Worm (Caenorhabditis elegans) whole organism, L2 larva: ENCODE measurements around the gene Y38F1A.2.

Experiments used
- C34F6.9 ChIP-seq: fragments of 150-350 bp; optimal IDR thresholded peaks from 2 replicates; lab custom pipeline; 2014; ENCODE audit warnings: missing biosample characterization, missing genetic modification characterization
- F13H6.1 ChIP-seq: sonication (generic microtip); optimal IDR thresholded peaks from 2 replicates; lab custom pipeline; 2016; ENCODE audit warnings: missing genetic modification characterization, missing compliant biosample characterization
- R02D3.7 ChIP-seq: fragments of 150-350 bp; optimal IDR thresholded peaks from 2 replicates; lab custom pipeline; 2014; ENCODE audit warnings: missing biosample characterization, missing genetic modification characterization
- Y55F3AM.14 ChIP-seq: fragments of 200-800 bp; sonication (Bioruptor generic); optimal IDR thresholded peaks from 2 replicates; lab custom pipeline; 2018; ENCODE audit warnings: mild to moderate bottlenecking, missing genetic modification characterization, missing compliant biosample characterization
- aly-2 ChIP-seq: fragments of 150-350 bp; optimal IDR thresholded peaks from 2 replicates; lab custom pipeline; 2014; ENCODE audit warnings: missing biosample characterization, missing genetic modification characterization
- ama-1 ChIP-seq: fragments of 150-350 bp; optimal IDR thresholded peaks from 2 replicates; lab custom pipeline; 2018; ENCODE audit warnings: inconsistent platforms
- blmp-1 ChIP-seq: sonication (generic microtip); optimal IDR thresholded peaks from 2 replicates; lab custom pipeline; 2017; ENCODE audit warnings: missing genetic modification characterization, mild to moderate bottlenecking, missing compliant biosample characterization, antibody characterized with exemption, moderate library complexity; ENCODE audit not compliant: insufficient read depth
- ceh-16 ChIP-seq: fragments of 150-350 bp; optimal IDR thresholded peaks from 2 replicates; lab custom pipeline; 2014; ENCODE audit warnings: missing biosample characterization, missing genetic modification characterization
- ceh-82 ChIP-seq: fragments of 150-350 bp; optimal IDR thresholded peaks from 2 replicates; lab custom pipeline; 2014; ENCODE audit warnings: missing biosample characterization, missing genetic modification characterization
- dmd-4 ChIP-seq: sonication (generic microtip); optimal IDR thresholded peaks from 2 replicates; lab custom pipeline; 2017; ENCODE audit warnings: missing biosample characterization, missing genetic modification characterization
- egl-27 ChIP-seq: sonication (generic microtip); optimal IDR thresholded peaks from 3 replicates; lab custom pipeline; 2017; ENCODE audit warnings: missing biosample characterization, missing genetic modification reagents, missing genetic modification characterization
- elt-1 ChIP-seq: fragments of 150-350 bp; optimal IDR thresholded peaks from 2 replicates; lab custom pipeline; 2014; ENCODE audit warnings: missing biosample characterization, missing genetic modification characterization
- elt-3 ChIP-seq: sonication (generic microtip); optimal IDR thresholded peaks from 2 replicates; lab custom pipeline; 2017; ENCODE audit warnings: missing biosample characterization, missing genetic modification characterization
- fos-1 ChIP-seq: fragments of 150-350 bp; optimal IDR thresholded peaks from 2 replicates; lab custom pipeline; 2014; ENCODE audit warnings: missing biosample characterization, missing genetic modification characterization
- gmeb-1 ChIP-seq: fragments of 150-350 bp; optimal IDR thresholded peaks from 2 replicates; lab custom pipeline; 2014; ENCODE audit warnings: missing biosample characterization, missing genetic modification characterization
- lin-11 ChIP-seq: fragments of 150-350 bp; sonication (generic microtip); optimal IDR thresholded peaks from 2 replicates; lab custom pipeline; 2014; ENCODE audit warnings: missing biosample characterization, missing genetic modification characterization, inconsistent platforms, mixed read lengths
- lin-13 ChIP-seq: fragments of 150-350 bp; optimal IDR thresholded peaks from 2 replicates; lab custom pipeline; 2014; ENCODE audit warnings: missing biosample characterization, missing genetic modification reagents, missing genetic modification characterization
- lin-39 ChIP-seq: fragments of 150-350 bp; optimal IDR thresholded peaks from 2 replicates; lab custom pipeline; 2014; ENCODE audit warnings: missing biosample characterization, missing genetic modification reagents, missing genetic modification characterization
- lsy-2 ChIP-seq, 2 experiments: fragments of 150-350 bp in 1 of 2; sonication (generic microtip) in 1 of 2; optimal IDR thresholded peaks; 2 replicates each; lab custom pipeline; 2014 to 2017; ENCODE audit warnings: missing biosample characterization in 2 of 2, missing genetic modification characterization in 2 of 2
- mab-5 ChIP-seq: fragments of 150-350 bp; optimal IDR thresholded peaks from 2 replicates; lab custom pipeline; 2014; ENCODE audit warnings: missing biosample characterization, missing genetic modification characterization
- mbf-1 ChIP-seq: sonication (generic microtip); optimal IDR thresholded peaks from 2 replicates; lab custom pipeline; 2017; ENCODE audit warnings: missing biosample characterization, missing genetic modification characterization
- mdl-1 ChIP-seq, 2 experiments: fragments of 150-350 bp in 1 of 2; sonication (generic microtip) in 1 of 2; optimal IDR thresholded peaks; 2 replicates each; lab custom pipeline; 2017; ENCODE audit warnings: missing biosample characterization in 2 of 2, missing genetic modification characterization in 2 of 2
- nhr-11 ChIP-seq: fragments of 150-350 bp; optimal IDR thresholded peaks from 2 replicates; lab custom pipeline; 2014; ENCODE audit warnings: missing biosample characterization, missing genetic modification characterization
- nhr-12 ChIP-seq: fragments of 150-350 bp; optimal IDR thresholded peaks from 2 replicates; lab custom pipeline; 2014; ENCODE audit warnings: missing biosample characterization, missing genetic modification characterization
- nhr-129 ChIP-seq: fragments of 150-350 bp; optimal IDR thresholded peaks from 2 replicates; lab custom pipeline; 2014; ENCODE audit warnings: missing biosample characterization, missing genetic modification characterization
- nhr-21 ChIP-seq: fragments of 150-350 bp; optimal IDR thresholded peaks from 2 replicates; lab custom pipeline; 2014; ENCODE audit warnings: missing biosample characterization, missing genetic modification characterization
- nhr-23 ChIP-seq: fragments of 150-350 bp; optimal IDR thresholded peaks from 2 replicates; lab custom pipeline; 2014; ENCODE audit warnings: missing biosample characterization, missing genetic modification reagents, missing genetic modification characterization
- nhr-237 ChIP-seq: fragments of 150-350 bp; optimal IDR thresholded peaks from 2 replicates; lab custom pipeline; 2014; ENCODE audit warnings: missing biosample characterization, missing genetic modification characterization
- nhr-25 ChIP-seq: fragments of 150-350 bp; sonication (generic microtip); optimal IDR thresholded peaks from 3 replicates; lab custom pipeline; 2014; ENCODE audit warnings: missing biosample characterization, missing genetic modification characterization
- nhr-6 ChIP-seq: fragments of 150-350 bp; optimal IDR thresholded peaks from 2 replicates; lab custom pipeline; 2014; ENCODE audit warnings: missing biosample characterization, missing genetic modification characterization
- skn-1 ChIP-seq: sonication (generic microtip); optimal IDR thresholded peaks from 2 replicates; lab custom pipeline; 2017; ENCODE audit warnings: missing biosample characterization, missing genetic modification characterization
- sma-3 ChIP-seq: sonication (generic microtip); optimal IDR thresholded peaks from 2 replicates; lab custom pipeline; 2016; ENCODE audit warnings: missing genetic modification reagents, missing genetic modification characterization, missing compliant biosample characterization
- sma-9 ChIP-seq, 2 experiments: fragments of 150-350 bp in 1 of 2; sonication (generic microtip) in 1 of 2; optimal IDR thresholded peaks; 2 replicates each; lab custom pipeline; 2014 to 2016; ENCODE audit warnings: missing genetic modification characterization in 2 of 2, mild to moderate bottlenecking in 1 of 2, missing biosample characterization in 1 of 2, missing compliant biosample characterization in 1 of 2, missing genetic modification reagents in 1 of 2, moderate library complexity in 1 of 2
- unc-55 ChIP-seq: fragments of 150-350 bp; sonication (generic microtip); optimal IDR thresholded peaks from 3 replicates; lab custom pipeline; 2014; ENCODE audit warnings: missing biosample characterization, missing genetic modification reagents, missing genetic modification characterization
- unc-62 ChIP-seq: fragments of 150-350 bp; optimal IDR thresholded peaks from 2 replicates; lab custom pipeline; 2014; ENCODE audit warnings: missing biosample characterization, missing genetic modification reagents, missing genetic modification characterization
- ztf-11 ChIP-seq: sonication (generic microtip); optimal IDR thresholded peaks from 2 replicates; lab custom pipeline; 2017; ENCODE audit warnings: missing biosample characterization, missing genetic modification characterization

Gene Y38F1A.2

ce11 chrII:12954670-12955069 lies at the start of gene Y38F1A.2, which contains the start of gene Y38F1A.1:
Y38F1A.2 (plus strand) TSS chrII:12954958.
Y38F1A.1 (minus strand) TSS chrII:12954770.
- TF ChIP-seq mdl-1 (tag; optimal IDR thresholded peaks at IDR 0.05; lab: Kevin White, UChicago) (no peak), skn-1 (tag; lab: Kevin White, UChicago) (no peak), ama-1 (lab: Kevin White, UChicago) (no peak), aly-2 (tag; lab: Kevin White, UChicago) (no peak), fos-1 (tag; lab: Kevin White, UChicago) (no peak), lin-13 (GFP tag; lab: Kevin White, UChicago) (no peak), sma-3 (no peak), Y55F3AM.14 (GFP tag; lab: Kevin White, UChicago) (no peak), mbf-1 (tag; lab: Kevin White, UChicago) (no peak), egl-27 (no peak), nhr-25 (tag; lab: Kevin White, UChicago) (no peak), R02D3.7 (tag; lab: Kevin White, UChicago) (no peak)
- TF ChIP-seq, all 48 proteins: peak for 0

ce11 chrII:12907070-12907469 lies 47.7 kb upstream of the Y38F1A.2 start, which contains the start of gene nspb-11:
nspb-11 (plus strand) TSS chrII:12907370.
- TF ChIP-seq F13H6.1 (tag; lab: Kevin White, UChicago) (no peak), lin-13 (GFP tag; lab: Kevin White, UChicago) (no peak), ztf-11 (no peak), nhr-21 (no peak), R02D3.7 (tag; lab: Kevin White, UChicago) (no peak), gmeb-1 (tag; lab: Kevin White, UChicago) (no peak), lin-11 (tag; lab: Kevin White, UChicago) (no peak), nhr-6 (tag; lab: Kevin White, UChicago) (no peak), ceh-16 (tag; lab: Kevin White, UChicago) (no peak), mbf-1 (tag; lab: Kevin White, UChicago) (no peak), sma-3 (no peak), elt-3 (tag; lab: Kevin White, UChicago) (no peak), nhr-23 (tag; lab: Kevin White, UChicago) (no peak), dmd-4 (tag; lab: Kevin White, UChicago) (no peak), nhr-11 (tag; lab: Kevin White, UChicago) (no peak)

- TF ChIP-seq lin-39 (no peak), nhr-129 (tag; lab: Kevin White, UChicago) (no peak), nhr-6 (tag; lab: Kevin White, UChicago) (no peak), ceh-82 (tag; lab: Kevin White, UChicago) (no peak), mab-5 (tag; lab: Kevin White, UChicago) (no peak), unc-62 (GFP tag; lab: Kevin White, UChicago) (no peak), elt-3 (tag; lab: Kevin White, UChicago) (no peak), blmp-1 (no peak), C34F6.9 (no peak), nhr-237 (tag; lab: Kevin White, UChicago) (no peak), skn-1 (tag; lab: Kevin White, UChicago) (no peak), elt-1 (tag; lab: Kevin White, UChicago) (no peak), lsy-2 (tag; optimal IDR thresholded peaks at IDR 0.05; lab: Kevin White, UChicago) (no peak), R02D3.7 (tag; lab: Kevin White, UChicago) (no peak), nhr-12 (no peak)
- TF ChIP-seq, all 48 proteins: peak for 0
Observed at ce11 chrII:12908779-12909178, 46.0 kb upstream of the Y38F1A.2 start, which contains the start of gene ddn-2. ddn-2 (plus strand) TSS chrII:12909079.

ce11 chrII:12914514-12915075 lies 40.2 kb upstream of the Y38F1A.2 start, which contains the start of gene F35C5.12:
F35C5.12 (minus strand) TSS chrII:12914564.
- TF ChIP-seq skn-1 (tag; lab: Kevin White, UChicago) (no peak), fos-1 (tag; lab: Kevin White, UChicago) (peak; percentile 30), C34F6.9 (peak; percentile 46), Y55F3AM.14 (GFP tag; lab: Kevin White, UChicago) (no peak), unc-55 (GFP tag; lab: Kevin White, UChicago) (peak; percentile 55), sma-9 (GFP tag; optimal IDR thresholded peaks at IDR 0.05; lab: Kevin White, UChicago) (peak; percentile 47), sma-9 (tag; optimal IDR thresholded peaks at IDR 0.05; lab: Kevin White, UChicago) (no peak), nhr-237 (tag; lab: Kevin White, UChicago) (no peak), F13H6.1 (tag; lab: Kevin White, UChicago) (peak; percentile 6), nhr-21 (peak; percentile 12), nhr-25 (tag; lab: Kevin White, UChicago) (peak; percentile 36), sma-3 (peak; percentile 60), ceh-16 (tag; lab: Kevin White, UChicago) (peak; percentile 2), aly-2 (tag; lab: Kevin White, UChicago) (no peak), ceh-82 (tag; lab: Kevin White, UChicago) (no peak), gmeb-1 (tag; lab: Kevin White, UChicago) (peak; percentile 91), lsy-2 (tag; optimal IDR thresholded peaks at IDR 0.05; lab: Kevin White, UChicago) (peak; percentile 8 to 74)
